Worm (Caenorhabditis elegans): Measurements from ENCODE around the gene Y41D4B.4.

- TF ChIP-seq unc-62 (GFP tag; optimal IDR thresholded peaks at IDR 0.05) (no peak), lsy-2 (tag; optimal IDR thresholded peaks at IDR 0.05) (no peak), elt-3 (tag; optimal IDR thresholded peaks at IDR 0.05) (no peak), nhr-12 (tag; optimal IDR thresholded peaks at IDR 0.05) (no peak), bed-3 (GFP tag; optimal IDR thresholded peaks at IDR 0.05) (no peak), mep-1 (tag; optimal IDR thresholded peaks at IDR 0.05) (no peak)
Measured at ce11 chrIV:1687151-1687550, 27.2 kb downstream of the Y41D4B.4 start.
